Worm (Caenorhabditis elegans) whole organism, L1 larva: ENCODE results near the gene C17H12.37.

Experiments used
- blmp-1 ChIP-seq: fragments of 150-350 bp; optimal IDR thresholded peaks from 2 replicates; lab custom pipeline; 2014; ENCODE audit warnings: missing biosample characterization, missing genetic modification characterization
- lin-15B ChIP-seq: fragments of 150-350 bp; sonication (generic microtip); optimal IDR thresholded peaks from 3 replicates; lab custom pipeline; 2014; ENCODE audit warnings: missing biosample characterization, missing genetic modification characterization
- sup-37 ChIP-seq: fragments of 200-800 bp; sonication (Bioruptor generic); optimal IDR thresholded peaks from 2 replicates; lab custom pipeline; 2018; ENCODE audit warnings: mild to moderate bottlenecking, missing genetic modification characterization, missing compliant biosample characterization
- zip-4 ChIP-seq: fragments of 200-800 bp; sonication (Bioruptor generic); optimal IDR thresholded peaks from 2 replicates; lab custom pipeline; 2018; ENCODE audit warnings: mild to moderate bottlenecking, missing genetic modification characterization, moderate library complexity, missing compliant biosample characterization

DNA sequence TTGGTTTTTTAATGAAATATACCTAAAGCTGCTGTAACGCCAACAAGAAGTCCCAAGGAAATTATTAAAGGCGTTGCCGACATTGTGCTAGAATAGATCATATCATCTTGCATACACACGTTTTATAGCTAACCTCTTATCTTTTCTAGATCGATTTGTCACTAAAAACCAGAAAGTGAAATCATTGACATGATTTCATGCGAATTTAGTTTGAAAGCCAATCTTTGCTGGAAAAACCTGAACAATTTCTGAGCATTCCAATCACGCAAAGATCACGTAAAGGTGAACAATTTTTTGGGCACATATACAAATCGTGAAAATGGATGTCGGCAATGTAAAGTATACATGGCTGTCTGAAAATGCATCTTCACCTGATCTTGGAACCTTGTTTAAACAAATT is 17.5 kb downstream of the C17H12.37 start, which contains the start of gene C17H12.6:
- no peak for TF ChIP-seq blmp-1 (tag; lab: Kevin White, UChicago)
- no peak for TF ChIP-seq zip-4 (GFP tag; lab: Kevin White, UChicago)
- TF ChIP-seq sup-37 (GFP tag; lab: Kevin White, UChicago): no peak
- TF ChIP-seq lin-15B (tag; lab: Kevin White, UChicago): no peak
